Worm (Caenorhabditis elegans) whole organism, midembryonic: Measurements from ENCODE around the gene Y6G8.15.
"Not testable (repeated sequence)": the region's sequence is repeated elsewhere in the genome, so short reads cannot be mapped to it uniquely, and the experiment has no call there.

Source experiments
- T22C8.4 ChIP-seq: fragments of 200-800 bp; sonication (Bioruptor generic); IDR thresholded peaks from 2 replicates; pipeline ENCODE4 v1.3.6; 2022; ENCODE audit warnings: missing genetic modification characterization, missing compliant biosample characterization
- cog-1 ChIP-seq: sonication (generic microtip); optimal IDR thresholded peaks from 2 replicates; lab custom pipeline; 2016; ENCODE audit warnings: missing genetic modification characterization, missing compliant biosample characterization
- flt-1 ChIP-seq: fragments of 200-800 bp; sonication (Bioruptor generic); IDR thresholded peaks from 2 replicates; pipeline ENCODE4 v1.3.6; 2022; ENCODE audit warnings: missing genetic modification characterization, missing compliant biosample characterization
- klf-2 ChIP-seq: fragments of 200-800 bp; sonication (Bioruptor generic); conservative IDR thresholded peaks from 2 replicates; pipeline ENCODE4 v1.3.6; 2022; ENCODE audit warnings: missing genetic modification reagents, missing genetic modification characterization, missing compliant biosample characterization
- med-1 ChIP-seq: sonication (generic microtip); optimal IDR thresholded peaks from 2 replicates; lab custom pipeline; 2017; ENCODE audit warnings: missing genetic modification characterization, mild to moderate bottlenecking, missing compliant biosample characterization, antibody characterized with exemption, missing genetic modification reagents; ENCODE audit not compliant: insufficient read depth
- ref-1 ChIP-seq: fragments of 200-800 bp; sonication (Bioruptor generic); conservative IDR thresholded peaks from 2 replicates; pipeline ENCODE4 v1.3.6; 2022; ENCODE audit warnings: missing genetic modification reagents, missing genetic modification characterization, missing compliant biosample characterization
- tab-1 ChIP-seq: fragments of 200-800 bp; sonication (Bioruptor generic); IDR thresholded peaks from 2 replicates; pipeline ENCODE4 v1.3.6; 2022; ENCODE audit warnings: missing genetic modification characterization, missing compliant biosample characterization
- ztf-23 ChIP-seq: fragments of 200-800 bp; sonication (Bioruptor generic); IDR thresholded peaks from 2 replicates; pipeline ENCODE4 v1.3.6; 2022; ENCODE audit warnings: missing genetic modification reagents, missing genetic modification characterization, missing compliant biosample characterization
- ztf-29 ChIP-seq: fragments of 200-800 bp; sonication (Bioruptor generic); IDR thresholded peaks from 2 replicates; pipeline ENCODE4 v1.3.6; 2022; ENCODE audit warnings: missing genetic modification reagents, missing genetic modification characterization, missing compliant biosample characterization

The Y6G8.15 gene

DNA sequence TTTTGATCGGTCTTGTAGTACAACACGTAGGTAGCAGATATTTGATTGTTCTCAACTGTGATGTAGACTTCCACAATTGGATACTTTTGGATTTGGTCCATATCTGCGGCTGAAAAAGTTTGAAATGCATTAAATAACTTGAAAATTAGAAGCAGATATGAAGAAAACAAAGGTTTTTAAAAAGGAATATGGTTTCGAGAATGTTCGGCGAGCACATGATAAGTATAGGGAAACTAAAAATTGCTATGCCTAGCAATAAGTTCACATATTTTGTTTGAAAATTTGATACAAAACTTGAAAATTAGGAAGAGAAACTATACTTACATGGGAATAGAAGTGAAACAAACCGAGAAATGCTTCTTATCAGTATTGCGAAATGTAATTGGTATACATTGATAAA, 5.2 kb upstream of the Y6G8.15 start, which contains the start of gene Y6G8.5:
Gene Y6G8.5, minus strand, starts transcription at position 101 of the 400 bp plus-strand sequence.
- no peak for TF ChIP-seq ref-1 (GFP tag; lab: Robert Waterston, UW)
- no peak for TF ChIP-seq cog-1 (tag; lab: Kevin White, UChicago)
- TF ChIP-seq ztf-29 (GFP tag; lab: Robert Waterston, UW): no peak
- TF ChIP-seq flt-1 (GFP tag; lab: Robert Waterston, UW): no peak
- no peak for TF ChIP-seq T22C8.4
- no peak for TF ChIP-seq klf-2
- no peak for TF ChIP-seq ztf-23 (GFP tag; lab: Robert Waterston, UW)
- TF ChIP-seq med-1 (GFP tag; lab: Kevin White, UChicago): no peak
- TF ChIP-seq tab-1: no peak

DNA sequence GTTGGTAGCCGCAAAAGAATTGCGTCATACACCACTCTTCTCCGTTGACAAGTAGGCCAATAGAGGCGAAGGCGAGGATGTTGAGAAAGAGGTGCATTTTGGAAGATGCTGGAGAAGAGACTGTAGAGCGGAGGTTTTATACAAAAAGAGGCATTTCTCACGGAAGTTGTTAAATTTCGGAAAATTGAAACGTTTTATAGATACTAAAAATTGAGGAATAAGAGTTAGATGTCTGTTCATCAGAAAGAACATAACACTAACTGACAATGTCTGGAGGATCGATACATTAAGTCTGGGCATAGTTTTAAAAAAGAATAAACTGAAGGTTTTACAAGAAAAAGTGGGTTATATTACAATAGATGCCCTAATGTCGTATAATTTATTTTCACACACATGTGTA, 3.8 kb upstream of the Y6G8.15 start, which contains the start of gene Y6G8.14:
Gene Y6G8.14, minus strand, starts transcription at position 101 of the 400 bp plus-strand sequence.
- TF ChIP-seq cog-1 (tag; lab: Kevin White, UChicago): no peak
- no peak for TF ChIP-seq med-1 (GFP tag; lab: Kevin White, UChicago)
- no peak for TF ChIP-seq ref-1 (GFP tag; lab: Robert Waterston, UW)
- no peak for TF ChIP-seq ztf-29 (GFP tag; lab: Robert Waterston, UW)
- TF ChIP-seq T22C8.4: no peak
- TF ChIP-seq tab-1: no peak
- TF ChIP-seq klf-2: no peak
- TF ChIP-seq flt-1 (GFP tag; lab: Robert Waterston, UW): no peak
- no peak for TF ChIP-seq ztf-23 (GFP tag; lab: Robert Waterston, UW)

DNA sequence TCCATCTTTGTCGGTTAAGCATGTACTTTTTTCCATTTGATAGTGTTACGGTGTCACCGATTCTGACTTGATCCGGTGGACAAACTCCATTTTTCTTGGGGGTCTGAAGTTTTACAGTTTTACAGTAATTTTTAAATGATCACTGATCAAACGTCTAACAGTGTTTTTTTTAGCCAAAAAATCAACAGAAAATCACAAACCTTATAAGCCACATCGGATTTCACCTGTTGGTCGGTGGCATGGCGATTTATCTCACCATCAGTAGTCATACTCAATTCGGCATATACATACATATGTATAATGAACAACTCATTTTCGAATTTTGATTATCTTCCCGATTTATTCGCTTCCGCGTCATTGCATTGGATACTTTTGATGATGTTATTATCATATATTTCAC, 2.6 kb downstream of the Y6G8.15 start, which contains the start of gene srz-91:
Gene srz-91, plus strand, starts transcription at position 301 of the 400 bp plus-strand sequence.
- no peak for TF ChIP-seq klf-2
- no peak for TF ChIP-seq T22C8.4
- TF ChIP-seq flt-1 (GFP tag; lab: Robert Waterston, UW): no peak
- no peak for TF ChIP-seq tab-1
- TF ChIP-seq ztf-23 (GFP tag; lab: Robert Waterston, UW): no peak
- no peak for TF ChIP-seq cog-1 (tag; lab: Kevin White, UChicago)
- no peak for TF ChIP-seq ref-1 (GFP tag; lab: Robert Waterston, UW)
- no peak for TF ChIP-seq med-1 (GFP tag; lab: Kevin White, UChicago)
- TF ChIP-seq ztf-29 (GFP tag; lab: Robert Waterston, UW): no peak

DNA sequence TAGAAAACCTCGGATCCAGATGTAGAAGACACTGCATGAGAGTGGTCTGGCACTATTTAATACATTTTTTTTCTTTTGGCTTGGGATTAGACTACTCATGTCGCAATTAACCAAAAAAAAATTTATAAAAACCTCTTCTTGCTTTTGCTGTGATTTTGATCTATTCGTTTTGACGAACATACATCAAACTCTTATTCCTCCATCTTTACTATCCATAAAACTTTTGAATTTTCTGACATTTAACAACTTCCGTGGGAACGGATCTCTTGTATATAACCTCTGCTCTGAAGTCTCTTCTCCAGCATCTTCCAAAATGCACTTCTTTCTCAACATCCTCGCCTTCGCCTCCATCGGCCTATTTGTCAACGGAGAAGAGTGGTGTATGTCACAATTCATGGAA, 4.4 kb downstream of the Y6G8.15 start, which contains the start of gene Y6G8.16:
Gene Y6G8.16, plus strand, starts transcription at position 301 of the 400 bp plus-strand sequence.
- not testable (repeated sequence) for TF ChIP-seq tab-1; cog-1 (tag; lab: Kevin White, UChicago); T22C8.4

DNA sequence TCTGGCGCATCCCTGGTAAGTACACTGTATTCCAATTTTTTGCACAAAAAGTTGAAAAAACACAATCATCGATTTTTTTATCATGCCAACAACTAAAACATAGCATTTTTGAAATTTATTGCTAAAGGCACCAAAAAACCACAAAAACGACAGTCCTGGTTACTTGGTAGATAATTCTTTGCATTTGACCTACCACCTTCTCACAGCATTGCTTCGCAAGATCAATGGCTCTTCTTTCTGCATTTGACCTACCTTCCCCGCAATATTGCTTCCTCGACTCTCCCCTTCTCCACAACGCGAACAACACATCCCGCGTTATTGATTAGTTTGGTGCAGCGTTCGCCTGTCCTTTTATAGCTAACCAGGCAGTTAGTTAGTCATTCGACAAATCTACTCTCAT, 8.9 kb downstream of the Y6G8.15 start, which contains the start of gene ztf-25:
Gene ztf-25, plus strand, starts transcription at position 301 of the 400 bp plus-strand sequence.
- TF ChIP-seq tab-1 (no peak), T22C8.4 (no peak), klf-2 (no peak), cog-1 (tag; lab: Kevin White, UChicago) (no peak), ztf-23 (GFP tag; lab: Robert Waterston, UW) (no peak), ztf-29 (GFP tag; lab: Robert Waterston, UW) (no peak), flt-1 (GFP tag; lab: Robert Waterston, UW) (no peak), med-1 (GFP tag; lab: Kevin White, UChicago) (no peak), ref-1 (GFP tag; lab: Robert Waterston, UW) (no peak)

DNA sequence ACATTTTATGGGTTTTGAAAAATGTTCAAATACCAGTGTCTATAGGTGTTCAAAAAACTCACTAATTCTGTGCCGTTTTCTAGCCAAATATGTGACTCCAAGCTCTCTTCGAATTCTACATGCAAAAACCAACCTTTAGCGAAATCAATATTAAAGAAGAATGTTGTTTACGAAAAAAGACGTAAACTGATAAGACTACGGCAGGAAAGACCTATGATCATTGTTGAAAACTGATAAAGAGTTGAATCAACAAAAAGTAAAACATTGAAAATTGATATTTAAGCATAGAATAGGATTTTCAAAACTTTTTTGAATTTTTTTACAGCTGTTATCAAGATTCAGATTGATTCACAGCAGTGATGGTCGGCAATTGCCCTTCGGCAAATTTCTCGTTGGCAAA, 11.6 kb downstream of the Y6G8.15 start, which contains the start of gene Y6G8.2:
Gene Y6G8.2, minus strand, starts transcription at position 147 of the 400 bp plus-strand sequence.
- no peak for TF ChIP-seq ref-1 (GFP tag; lab: Robert Waterston, UW)
- no peak for TF ChIP-seq ztf-23 (GFP tag; lab: Robert Waterston, UW)
- no peak for TF ChIP-seq med-1 (GFP tag; lab: Kevin White, UChicago)
- no peak for TF ChIP-seq tab-1

DNA sequence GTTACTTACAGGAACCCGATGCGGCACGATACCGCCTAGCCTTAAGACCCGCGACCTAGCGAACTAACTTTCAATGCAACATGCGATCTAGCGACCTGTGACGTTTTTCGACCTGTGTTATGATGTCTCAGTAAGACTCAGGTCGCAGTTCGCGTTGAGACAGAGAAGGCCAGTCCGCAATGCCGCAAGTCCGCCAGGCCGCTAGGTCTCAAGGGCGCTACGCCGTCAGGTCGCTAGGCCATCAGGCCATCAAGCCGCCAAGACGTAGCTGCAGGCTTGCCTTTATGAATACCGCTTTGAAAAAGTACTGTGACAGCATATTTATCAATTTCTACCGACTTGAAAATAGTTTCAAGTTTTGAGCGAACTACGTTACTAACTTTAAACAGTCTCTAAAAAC, 14.7 kb downstream of the Y6G8.15 start:
- TF ChIP-seq tab-1: no peak
- TF ChIP-seq ztf-23 (GFP tag; lab: Robert Waterston, UW): no peak
- TF ChIP-seq ztf-29 (GFP tag; lab: Robert Waterston, UW): no peak
- TF ChIP-seq ref-1 (GFP tag; lab: Robert Waterston, UW): no peak
- no peak for TF ChIP-seq T22C8.4
- no peak for TF ChIP-seq flt-1 (GFP tag; lab: Robert Waterston, UW)
- TF ChIP-seq med-1 (GFP tag; lab: Kevin White, UChicago): no peak
- no peak for TF ChIP-seq cog-1 (tag; lab: Kevin White, UChicago)
- no peak for TF ChIP-seq klf-2

DNA sequence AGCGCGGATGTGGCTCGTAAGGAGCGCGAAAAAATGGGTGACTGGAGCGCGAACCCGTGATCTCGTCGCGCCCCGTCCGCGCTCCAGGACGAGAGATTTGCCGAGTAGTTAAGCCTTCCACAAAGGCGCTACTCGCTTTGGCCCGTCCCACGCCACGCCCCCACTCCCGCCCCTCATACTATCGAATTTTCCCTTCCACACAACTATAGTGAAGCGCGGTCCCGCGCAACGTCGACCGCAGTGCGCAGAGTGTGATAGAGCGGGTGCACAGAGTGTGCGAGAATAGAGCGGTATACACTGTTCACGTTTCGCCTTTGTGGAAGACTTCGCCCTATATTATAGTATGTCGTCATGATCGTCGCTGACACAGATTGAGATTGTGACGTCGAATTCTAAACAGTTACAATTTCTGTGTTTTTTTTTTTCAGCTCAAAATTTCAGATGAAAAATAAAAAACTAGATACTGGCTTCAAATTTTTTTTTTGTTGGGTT, 26.0 kb downstream of the Y6G8.15 start, which contains the start of gene fbxa-133:
Gene fbxa-133, plus strand, starts transcription at position 442 of the 492 bp plus-strand sequence.
- not testable (repeated sequence) for TF ChIP-seq klf-2; ztf-29 (GFP tag; lab: Robert Waterston, UW); tab-1

DNA sequence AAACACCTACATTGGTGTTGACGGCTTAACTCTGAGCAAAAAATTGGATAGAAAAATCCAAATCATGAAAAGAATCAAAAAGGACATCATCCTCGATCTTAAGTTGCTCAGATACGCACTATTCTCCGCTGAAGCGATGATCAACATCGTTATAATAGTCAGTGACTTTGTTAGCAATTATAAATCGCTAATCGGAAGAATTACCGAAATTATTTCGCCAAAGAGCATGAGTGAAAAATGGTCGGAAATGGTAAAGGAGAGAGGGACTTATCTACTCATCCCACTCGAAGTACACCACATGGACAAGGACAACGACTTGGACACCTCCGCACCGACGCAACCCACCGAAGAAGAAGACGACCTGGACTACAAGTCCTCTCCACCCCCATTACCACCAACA, 30.4 kb downstream of the Y6G8.15 start:
- TF ChIP-seq ztf-29 (GFP tag; lab: Robert Waterston, UW): no peak
- TF ChIP-seq T22C8.4: no peak
- no peak for TF ChIP-seq tab-1
- no peak for TF ChIP-seq med-1 (GFP tag; lab: Kevin White, UChicago)
- no peak for TF ChIP-seq cog-1 (tag; lab: Kevin White, UChicago)
- no peak for TF ChIP-seq ztf-23 (GFP tag; lab: Robert Waterston, UW)
- no peak for TF ChIP-seq ref-1 (GFP tag; lab: Robert Waterston, UW)
- no peak for TF ChIP-seq klf-2
- TF ChIP-seq flt-1 (GFP tag; lab: Robert Waterston, UW): no peak

DNA sequence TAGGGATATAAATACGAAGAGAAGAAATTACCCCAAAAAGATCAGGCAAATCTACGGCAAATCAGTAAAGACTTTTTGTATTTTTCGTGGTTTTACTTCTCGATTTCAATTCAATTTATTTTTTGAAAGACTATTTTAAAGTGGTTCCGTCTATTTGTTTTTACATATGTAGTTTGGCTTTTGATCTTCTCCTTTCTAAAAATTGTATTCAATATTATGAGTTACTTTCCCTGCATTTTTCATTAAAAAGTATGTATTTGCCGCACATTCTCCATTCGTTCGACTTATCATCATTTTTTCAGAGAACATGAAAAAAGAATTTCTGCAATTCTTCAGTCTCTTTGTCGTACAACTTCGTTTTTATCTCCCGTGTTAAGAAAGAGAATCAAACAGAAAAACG, 43.6 kb downstream of the Y6G8.15 start, which contains the start of gene C38D9.2:
Gene C38D9.2, plus strand, starts transcription at position 301 of the 400 bp plus-strand sequence.
- TF ChIP-seq klf-2 (no peak), flt-1 (GFP tag; lab: Robert Waterston, UW) (no peak), T22C8.4 (no peak), med-1 (GFP tag; lab: Kevin White, UChicago) (no peak), ztf-23 (GFP tag; lab: Robert Waterston, UW) (no peak), tab-1 (no peak), ztf-29 (GFP tag; lab: Robert Waterston, UW) (no peak), cog-1 (tag; lab: Kevin White, UChicago) (no peak), ref-1 (GFP tag; lab: Robert Waterston, UW) (no peak)
